5 worm cellular contexts compared by ENCODE assay signal in the genomic region with DNA sequence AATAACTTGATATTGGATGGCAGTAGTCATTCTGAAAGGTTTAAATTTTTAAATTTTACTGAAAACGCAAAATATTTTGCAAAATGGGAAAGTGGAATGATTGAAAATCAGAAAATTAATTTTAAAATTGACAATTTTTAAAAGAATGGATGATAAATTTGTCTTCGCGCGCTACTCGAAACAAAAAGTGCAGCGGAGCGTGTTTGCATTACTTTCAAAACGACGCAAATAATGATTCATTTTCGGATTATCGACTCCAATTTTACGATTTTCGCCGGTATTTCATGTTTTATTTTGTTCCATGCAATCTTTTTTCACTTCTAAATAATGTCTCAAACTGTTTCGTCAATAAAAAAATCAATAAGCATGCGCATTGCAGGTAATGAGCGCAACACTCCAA.
TF ChIP-seq lines count a peak whose summit lies in the region.

A gene (minus strand): TSS at position 31 of the 400 bp plus-strand sequence.
A gene (plus strand): TSS at position 378 of the 400 bp plus-strand sequence.

TF ChIP-seq in whole organism, L1 larva, 84 proteins besides CTCF, POLR2A, EP300 and RAD21 (continues in another document):
- TF ChIP-seq dsc-1 (tag; optimal IDR thresholded peaks at IDR 0.05; lab: Kevin White, UChicago) (no peak), fos-1 (tag; optimal IDR thresholded peaks at IDR 0.05; lab: Kevin White, UChicago) (peak; percentile 38), nhr-20 (tag; optimal IDR thresholded peaks at IDR 0.05; lab: Kevin White, UChicago) (peak; percentile 36), ceh-8 (GFP tag; optimal IDR thresholded peaks at IDR 0.05; lab: Kevin White, UChicago) (no peak), unc-30 (tag; optimal IDR thresholded peaks at IDR 0.05; lab: Kevin White, UChicago) (no peak), irx-1 (tag; optimal IDR thresholded peaks at IDR 0.05; lab: Kevin White, UChicago) (no peak), ceh-88 (GFP tag; IDR thresholded peaks at IDR 0.05; lab: Robert Waterston, UW) (no peak), tbx-2 (tag; optimal IDR thresholded peaks at IDR 0.05; lab: Kevin White, UChicago) (peak; percentile 27), nhr-19 (GFP tag; conservative IDR thresholded peaks at IDR 0.05; lab: Robert Waterston, UW) (peak; percentile 20; the same call in 1 of the 2 replicates), hlh-17 (GFP tag; optimal IDR thresholded peaks at IDR 0.05; lab: Kevin White, UChicago; ENCODE audit: borderline replicate concordance) (no peak), fkh-4 (tag; optimal IDR thresholded peaks at IDR 0.05; lab: Kevin White, UChicago; ENCODE audit: borderline replicate concordance) (no peak), lsy-2 (tag; optimal IDR thresholded peaks at IDR 0.05; lab: Kevin White, UChicago) (peak; percentile 42 to 73), isw-1 (GFP tag; IDR thresholded peaks at IDR 0.05; lab: Robert Waterston, UW) (no peak), unc-130 (tag; optimal IDR thresholded peaks at IDR 0.05; lab: Kevin White, UChicago) (no peak), blmp-1 (tag; optimal IDR thresholded peaks at IDR 0.05; lab: Kevin White, UChicago) (peak; percentile 46), C16A3.4 (tag; optimal IDR thresholded peaks at IDR 0.05; lab: Kevin White, UChicago) (peak; percentile 57), ets-5 (GFP tag; IDR thresholded peaks at IDR 0.05; lab: Robert Waterston, UW) (no peak)

TF ChIP-seq in whole organism, L3 larva, 47 proteins besides CTCF, POLR2A, EP300 and RAD21:
- TF ChIP-seq snpc-4 (tag; optimal IDR thresholded peaks at IDR 0.05; lab: Kevin White, UChicago) (peak; percentile 29), pqm-1 (tag; optimal IDR thresholded peaks at IDR 0.05; lab: Kevin White, UChicago) (no peak), skn-1 (tag; optimal IDR thresholded peaks at IDR 0.05; lab: Kevin White, UChicago) (peak; percentile 27), elt-2 (tag; optimal IDR thresholded peaks at IDR 0.05; lab: Kevin White, UChicago) (peak; percentile 3), nfya-1 (tag; optimal IDR thresholded peaks at IDR 0.05; lab: Kevin White, UChicago; ENCODE audit: insufficient read depth) (peak; percentile 47), zag-1 (tag; optimal IDR thresholded peaks at IDR 0.05; lab: Kevin White, UChicago) (no peak), lin-15B (tag; optimal IDR thresholded peaks at IDR 0.05; lab: Kevin White, UChicago) (peak; percentile 61)

TF ChIP-seq in whole organism, early embryonic, 17 proteins besides CTCF, POLR2A, EP300 and RAD21:
- TF ChIP-seq sea-1 (GFP tag; conservative IDR thresholded peaks at IDR 0.05; lab: Robert Waterston, UW): no peak
- peak; percentile 35 for TF ChIP-seq hmg-4 (GFP tag; optimal IDR thresholded peaks at IDR 0.05; lab: Kevin White, UChicago)

TF ChIP-seq in whole organism, midembryonic, 9 proteins besides CTCF, POLR2A, EP300 and RAD21:
- TF ChIP-seq T22C8.4 (GFP tag; IDR thresholded peaks at IDR 0.05; lab: Robert Waterston, UW) (0 out of 2 replicates have a peak, but pooled peaks have one; percentile 5), tab-1 (GFP tag; IDR thresholded peaks at IDR 0.05; lab: Robert Waterston, UW) (no peak)

TF ChIP-seq in whole organism, young adult, 124 proteins besides CTCF, POLR2A, EP300 and RAD21 (continues in another document):
- no peak for TF ChIP-seq egl-18 (GFP tag; IDR thresholded peaks at IDR 0.05; lab: Robert Waterston, UW)
- no peak for TF ChIP-seq hmg-1.2 (GFP tag; IDR thresholded peaks at IDR 0.05; lab: Robert Waterston, UW)
- no peak for TF ChIP-seq ceh-58 (GFP tag; IDR thresholded peaks at IDR 0.05; lab: Robert Waterston, UW)
- no peak for TF ChIP-seq athp-1 (tag; optimal IDR thresholded peaks at IDR 0.05; lab: Kevin White, UChicago)
- no peak for TF ChIP-seq attf-5 (GFP tag; optimal IDR thresholded peaks at IDR 0.05; lab: Kevin White, UChicago)
- no peak for TF ChIP-seq F23B12.7 (tag; optimal IDR thresholded peaks at IDR 0.05; lab: Kevin White, UChicago; ENCODE audit: insufficient read depth)
- TF ChIP-seq ceh-79 (tag; optimal IDR thresholded peaks at IDR 0.05; lab: Kevin White, UChicago): no peak
- no peak for TF ChIP-seq nhr-120 (GFP tag; IDR thresholded peaks at IDR 0.05; lab: Robert Waterston, UW)
- TF ChIP-seq sdz-38 (tag; optimal IDR thresholded peaks at IDR 0.05; lab: Kevin White, UChicago): no peak
- TF ChIP-seq lsl-1 (GFP tag; optimal IDR thresholded peaks at IDR 0.05; lab: Kevin White, UChicago): peak; percentile 37
- no peak for TF ChIP-seq nfya-2 (GFP tag; IDR thresholded peaks at IDR 0.05; lab: Robert Waterston, UW)
- no peak for TF ChIP-seq ZK185.1 (tag; optimal IDR thresholded peaks at IDR 0.05; lab: Kevin White, UChicago; ENCODE audit: poor library complexity, severe bottlenecking)
- no peak for TF ChIP-seq hlh-26 (GFP tag; conservative IDR thresholded peaks at IDR 0.05; lab: Robert Waterston, UW)
- no peak for TF ChIP-seq nhr-90 (tag; optimal IDR thresholded peaks at IDR 0.05; lab: Kevin White, UChicago)
- TF ChIP-seq nfya-1 (tag; optimal IDR thresholded peaks at IDR 0.05; lab: Kevin White, UChicago; ENCODE audit: borderline replicate concordance, insufficient read depth): no peak
- no peak for TF ChIP-seq dpff-1 (tag; optimal IDR thresholded peaks at IDR 0.05; lab: Kevin White, UChicago)
- TF ChIP-seq madf-10 (tag; optimal IDR thresholded peaks at IDR 0.05; lab: Kevin White, UChicago): no peak
- peak; percentile 44 for TF ChIP-seq dpl-1 (GFP tag; optimal IDR thresholded peaks at IDR 0.05; lab: Kevin White, UChicago)
- no peak for TF ChIP-seq lin-26 (GFP tag; IDR thresholded peaks at IDR 0.05; lab: Robert Waterston, UW)
- TF ChIP-seq snpc-4 (GFP tag; optimal IDR thresholded peaks at IDR 0.05; lab: Kevin White, UChicago): no peak
- no peak for TF ChIP-seq snpc-4 (tag; optimal IDR thresholded peaks at IDR 0.05; lab: Kevin White, UChicago)
- TF ChIP-seq atf-7 (tag; optimal IDR thresholded peaks at IDR 0.05; lab: Kevin White, UChicago): no peak
- no peak for TF ChIP-seq nhr-179 (tag; optimal IDR thresholded peaks at IDR 0.05; lab: Kevin White, UChicago)
- TF ChIP-seq rec-8 (tag; optimal IDR thresholded peaks at IDR 0.05; lab: Kevin White, UChicago): no peak
- TF ChIP-seq F22D6.2 (tag; optimal IDR thresholded peaks at IDR 0.05; lab: Kevin White, UChicago): no peak
- no peak for TF ChIP-seq madf-3 (GFP tag; IDR thresholded peaks at IDR 0.05; lab: Robert Waterston, UW)
- TF ChIP-seq ztf-22 (GFP tag; optimal IDR thresholded peaks at IDR 0.05; lab: Kevin White, UChicago): no peak
- peak; percentile 63 for TF ChIP-seq madf-6 (GFP tag; IDR thresholded peaks at IDR 0.05; lab: Robert Waterston, UW)
- peak; percentile 76 for TF ChIP-seq efl-1 (GFP tag; optimal IDR thresholded peaks at IDR 0.05; lab: Kevin White, UChicago)
- TF ChIP-seq ztf-18 (tag; optimal IDR thresholded peaks at IDR 0.05; lab: Kevin White, UChicago): no peak
- TF ChIP-seq dox-1 (GFP tag; IDR thresholded peaks at IDR 0.05; lab: Robert Waterston, UW): 0 out of 2 replicates have a peak, but pooled peaks have one; percentile 11
- no peak for TF ChIP-seq Y53F4B.3 (GFP tag; IDR thresholded peaks at IDR 0.05; lab: Robert Waterston, UW)
- no peak for TF ChIP-seq Y95B8A.8 (GFP tag; IDR thresholded peaks at IDR 0.05; lab: Robert Waterston, UW)
- TF ChIP-seq F57C9.4 (tag; optimal IDR thresholded peaks at IDR 0.05; lab: Kevin White, UChicago): no peak
- TF ChIP-seq let-526 (GFP tag; IDR thresholded peaks at IDR 0.05; lab: Robert Waterston, UW): no peak
- TF ChIP-seq hlh-12 (tag; optimal IDR thresholded peaks at IDR 0.05; lab: Kevin White, UChicago): no peak
- no peak for TF ChIP-seq bed-1 (GFP tag; IDR thresholded peaks at IDR 0.05; lab: Robert Waterston, UW)
- TF ChIP-seq ceh-100 (GFP tag; IDR thresholded peaks at IDR 0.05; lab: Robert Waterston, UW): no peak
- no peak for TF ChIP-seq F52B5.7 (tag; optimal IDR thresholded peaks at IDR 0.05; lab: Kevin White, UChicago)
- no peak for TF ChIP-seq ztf-26 (tag; optimal IDR thresholded peaks at IDR 0.05; lab: Kevin White, UChicago)
- no peak for TF ChIP-seq akir-1 (GFP tag; optimal IDR thresholded peaks at IDR 0.05; lab: Kevin White, UChicago)
- TF ChIP-seq let-607 (tag; optimal IDR thresholded peaks at IDR 0.05; lab: Kevin White, UChicago): no peak
- TF ChIP-seq F37B4.10 (GFP tag; IDR thresholded peaks at IDR 0.05; lab: Robert Waterston, UW): no peak
- TF ChIP-seq ekl-4 (GFP tag; IDR thresholded peaks at IDR 0.05; lab: Robert Waterston, UW): no peak
- no peak for TF ChIP-seq Y67H2A.10 (GFP tag; conservative IDR thresholded peaks at IDR 0.05; lab: Robert Waterston, UW)
- no peak for TF ChIP-seq ama-1 (optimal IDR thresholded peaks at IDR 0.05; lab: Kevin White, UChicago)
- TF ChIP-seq ama-1 (GFP tag; optimal IDR thresholded peaks at IDR 0.05; lab: Kevin White, UChicago): no peak
- TF ChIP-seq lir-1 (GFP tag; conservative IDR thresholded peaks at IDR 0.05; lab: Robert Waterston, UW): no peak
- peak; percentile 86 for TF ChIP-seq mcd-1 (GFP tag; IDR thresholded peaks at IDR 0.05; lab: Robert Waterston, UW)
- no peak for TF ChIP-seq zim-3 (tag; optimal IDR thresholded peaks at IDR 0.05; lab: Kevin White, UChicago)
- TF ChIP-seq ets-4 (GFP tag; optimal IDR thresholded peaks at IDR 0.05; lab: Kevin White, UChicago): no peak
- 0 out of 2 replicates have a peak, but pooled peaks have one; percentile 18 for TF ChIP-seq F33H1.4 (GFP tag; IDR thresholded peaks at IDR 0.05; lab: Robert Waterston, UW)
- TF ChIP-seq C06A6.2 (GFP tag; conservative IDR thresholded peaks at IDR 0.05; lab: Robert Waterston, UW): no peak
- TF ChIP-seq tlf-1 (GFP tag; optimal IDR thresholded peaks at IDR 0.05; lab: Kevin White, UChicago): no peak
- TF ChIP-seq F49E8.2 (tag; optimal IDR thresholded peaks at IDR 0.05; lab: Kevin White, UChicago; ENCODE audit: insufficient read depth): no peak
- TF ChIP-seq fkh-3 (tag; optimal IDR thresholded peaks at IDR 0.05; lab: Kevin White, UChicago): no peak
- no peak for TF ChIP-seq pbrm-1 (GFP tag; IDR thresholded peaks at IDR 0.05; lab: Robert Waterston, UW)
- no peak for TF ChIP-seq lin-40 (tag; optimal IDR thresholded peaks at IDR 0.05; lab: Kevin White, UChicago)
- TF ChIP-seq F57A8.1 (GFP tag; optimal IDR thresholded peaks at IDR 0.05; lab: Kevin White, UChicago): no peak
- TF ChIP-seq unc-62 (GFP tag; optimal IDR thresholded peaks at IDR 0.05; lab: Kevin White, UChicago): no peak
- peak; percentile 15 for TF ChIP-seq him-1 (tag; optimal IDR thresholded peaks at IDR 0.05; lab: Kevin White, UChicago)
- TF ChIP-seq lin-54 (GFP tag; optimal IDR thresholded peaks at IDR 0.05; lab: Kevin White, UChicago): peak; percentile 69
